Worm (Caenorhabditis elegans) whole organism, L1 larva: Measurements from ENCODE around the gene oac-3.

Source experiments
- C16A3.4 ChIP-seq: fragments of 150-350 bp; optimal IDR thresholded peaks from 2 replicates; lab custom pipeline; 2014; ENCODE audit warnings: missing biosample characterization, missing genetic modification characterization
- Y116A8C.19 ChIP-seq: sonication (generic microtip); optimal IDR thresholded peaks from 2 replicates; lab custom pipeline; 2016; ENCODE audit warnings: missing compliant biosample characterization, missing genetic modification characterization, borderline replicate concordance
- aly-2 ChIP-seq: fragments of 150-350 bp; optimal IDR thresholded peaks from 2 replicates; lab custom pipeline; 2014; ENCODE audit warnings: missing biosample characterization, missing genetic modification characterization
- ceh-63 ChIP-seq: fragments of 200-800 bp; sonication (Bioruptor generic); optimal IDR thresholded peaks from 2 replicates; lab custom pipeline; 2018; ENCODE audit warnings: mild to moderate bottlenecking, missing genetic modification characterization, missing compliant biosample characterization
- ceh-82 ChIP-seq, 3 experiments: fragments of 150-350 bp in 1 of 3; sonication (generic microtip) in 2 of 3; optimal IDR thresholded peaks; 2 replicates each; lab custom pipeline; 2014 to 2017; ENCODE audit warnings: missing biosample characterization in 3 of 3, missing genetic modification characterization in 3 of 3
- efl-3 ChIP-seq: fragments of 200-800 bp; sonication (Bioruptor generic); optimal IDR thresholded peaks from 2 replicates; lab custom pipeline; 2018; ENCODE audit warnings: mild to moderate bottlenecking, missing genetic modification characterization, missing compliant biosample characterization
- elt-3 ChIP-seq, 6 experiments: fragments of 150-350 bp in 1 of 6; sonication (generic microtip); optimal IDR thresholded peaks; 2 replicates each; lab custom pipeline; 2017 to 2018; ENCODE audit warnings: missing biosample characterization in 6 of 6, missing genetic modification characterization in 6 of 6, inconsistent platforms in 1 of 6
- fos-1 ChIP-seq: fragments of 150-350 bp; optimal IDR thresholded peaks from 2 replicates; lab custom pipeline; 2014; ENCODE audit warnings: missing biosample characterization, missing genetic modification characterization
- hpl-2 ChIP-seq: fragments of 150-350 bp; optimal IDR thresholded peaks from 2 replicates; lab custom pipeline; 2014; ENCODE audit warnings: missing biosample characterization, missing genetic modification reagents, missing genetic modification characterization
- irx-1 ChIP-seq: sonication (generic microtip); optimal IDR thresholded peaks from 2 replicates; lab custom pipeline; 2016; ENCODE audit warnings: missing genetic modification characterization, missing compliant biosample characterization
- lin-14 ChIP-seq: fragments of 200-800 bp; sonication (Bioruptor generic); optimal IDR thresholded peaks from 2 replicates; lab custom pipeline; 2018; ENCODE audit warnings: mild to moderate bottlenecking, missing genetic modification characterization, moderate library complexity, missing compliant biosample characterization
- lin-15B ChIP-seq: fragments of 150-350 bp; sonication (generic microtip); optimal IDR thresholded peaks from 3 replicates; lab custom pipeline; 2014; ENCODE audit warnings: missing biosample characterization, missing genetic modification characterization
- lin-35 ChIP-seq, 2 experiments: fragments of 150-350 bp; optimal IDR thresholded peaks; 2 replicates each; lab custom pipeline; 2014; ENCODE audit warnings: missing biosample characterization in 2 of 2, missing genetic modification characterization in 2 of 2, missing genetic modification reagents in 2 of 2
- lir-3 ChIP-seq: sonication (generic microtip); optimal IDR thresholded peaks from 2 replicates; lab custom pipeline; 2016; ENCODE audit warnings: mild to moderate bottlenecking, missing genetic modification characterization, moderate library complexity, missing compliant biosample characterization; ENCODE audit not compliant: poor library complexity
- mdl-1 ChIP-seq, 2 experiments: fragments of 150-350 bp; optimal IDR thresholded peaks; 2 replicates each; lab custom pipeline; 2014 to 2017; ENCODE audit warnings: missing biosample characterization in 2 of 2, missing genetic modification characterization in 2 of 2, inconsistent platforms in 1 of 2
- mef-2 ChIP-seq: fragments of 150-350 bp; optimal IDR thresholded peaks from 2 replicates; lab custom pipeline; 2014; ENCODE audit warnings: missing biosample characterization, missing genetic modification characterization
- nhr-12 ChIP-seq: sonication (generic microtip); optimal IDR thresholded peaks from 2 replicates; lab custom pipeline; 2017; ENCODE audit warnings: missing biosample characterization, missing genetic modification characterization
- nhr-28 ChIP-seq: fragments of 150-350 bp; optimal IDR thresholded peaks from 2 replicates; lab custom pipeline; 2014; ENCODE audit warnings: missing biosample characterization, missing genetic modification characterization
- nhr-47 ChIP-seq: sonication (generic microtip); optimal IDR thresholded peaks from 2 replicates; lab custom pipeline; 2016; ENCODE audit warnings: mild to moderate bottlenecking, missing genetic modification characterization, moderate library complexity, missing compliant biosample characterization
- nhr-84 ChIP-seq: sonication (generic microtip); optimal IDR thresholded peaks from 2 replicates; lab custom pipeline; 2017; ENCODE audit warnings: missing biosample characterization, missing genetic modification characterization
- nhr-85 ChIP-seq: sonication (generic microtip); peaks from one replicate; lab custom pipeline; 2016; ENCODE audit warnings: missing genetic modification characterization, inconsistent platforms, missing compliant biosample characterization
- nhr-90 ChIP-seq: sonication (generic microtip); optimal IDR thresholded peaks from 2 replicates; lab custom pipeline; 2016; ENCODE audit warnings: mild to moderate bottlenecking, missing genetic modification characterization, missing compliant biosample characterization; ENCODE audit not compliant: poor library complexity
- pqm-1 ChIP-seq: sonication (generic microtip); optimal IDR thresholded peaks from 3 replicates; lab custom pipeline; 2017; ENCODE audit warnings: missing biosample characterization, missing genetic modification characterization
- skn-1 ChIP-seq: fragments of 150-350 bp; optimal IDR thresholded peaks from 2 replicates; lab custom pipeline; 2014; ENCODE audit warnings: missing biosample characterization, missing genetic modification characterization
- snpc-4 ChIP-seq: fragments of 150-350 bp; optimal IDR thresholded peaks from 2 replicates; lab custom pipeline; 2014; ENCODE audit warnings: missing biosample characterization, missing genetic modification characterization
- sox-4 ChIP-seq: sonication (generic microtip); optimal IDR thresholded peaks from 2 replicates; lab custom pipeline; 2016; ENCODE audit warnings: missing genetic modification characterization, missing compliant biosample characterization
- sptf-1 ChIP-seq: fragments of 150-350 bp; optimal IDR thresholded peaks from 2 replicates; lab custom pipeline; 2014; ENCODE audit warnings: missing biosample characterization, missing genetic modification characterization
- sup-37 ChIP-seq: fragments of 200-800 bp; sonication (Bioruptor generic); optimal IDR thresholded peaks from 2 replicates; lab custom pipeline; 2018; ENCODE audit warnings: mild to moderate bottlenecking, missing genetic modification characterization, missing compliant biosample characterization
- swsn-7 ChIP-seq: sonication (generic microtip); optimal IDR thresholded peaks from 2 replicates; lab custom pipeline; 2016; ENCODE audit warnings: missing genetic modification characterization, missing compliant biosample characterization
- tlp-1 ChIP-seq: fragments of 150-350 bp; optimal IDR thresholded peaks from 2 replicates; lab custom pipeline; 2014; ENCODE audit warnings: missing biosample characterization, missing genetic modification characterization
- unc-130 ChIP-seq: fragments of 150-350 bp; optimal IDR thresholded peaks from 2 replicates; lab custom pipeline; 2017; ENCODE audit warnings: missing biosample characterization, missing genetic modification characterization, inconsistent platforms
- unc-30 ChIP-seq: sonication (generic microtip); optimal IDR thresholded peaks from 2 replicates; lab custom pipeline; 2017; ENCODE audit warnings: missing biosample characterization, missing genetic modification characterization
- unc-62 ChIP-seq: fragments of 150-350 bp; optimal IDR thresholded peaks from 2 replicates; lab custom pipeline; 2014; ENCODE audit warnings: missing biosample characterization, missing genetic modification reagents, missing genetic modification characterization
- unc-98 ChIP-seq: fragments of 200-800 bp; sonication (Bioruptor generic); IDR thresholded peaks from 2 replicates; pipeline ENCODE4 v1.3.6; 2022; ENCODE audit warnings: missing genetic modification characterization, missing compliant biosample characterization
- zip-4 ChIP-seq: fragments of 200-800 bp; sonication (Bioruptor generic); optimal IDR thresholded peaks from 2 replicates; lab custom pipeline; 2018; ENCODE audit warnings: mild to moderate bottlenecking, missing genetic modification characterization, moderate library complexity, missing compliant biosample characterization
- ztf-4 ChIP-seq: fragments of 150-350 bp; optimal IDR thresholded peaks from 2 replicates; lab custom pipeline; 2014; ENCODE audit warnings: missing biosample characterization, missing genetic modification characterization

The oac-3 gene

ce11 chrV:13915390-13915789, 16.1 kb downstream of the oac-3 start, which contains the start of gene gcy-32:
gcy-32 (minus strand) TSS chrV:13915490.
- TF ChIP-seq skn-1 (tag; lab: Kevin White, UChicago) (no peak), ceh-82 (tag; optimal IDR thresholded peaks at IDR 0.05; lab: Kevin White, UChicago) (no peak), lin-14 (GFP tag; lab: Kevin White, UChicago) (no peak), sptf-1 (tag; lab: Kevin White, UChicago) (no peak), mdl-1 (tag; optimal IDR thresholded peaks at IDR 0.05; lab: Kevin White, UChicago) (no peak), ztf-4 (tag; lab: Kevin White, UChicago) (no peak), unc-130 (tag; lab: Kevin White, UChicago) (no peak), unc-62 (GFP tag; lab: Kevin White, UChicago) (no peak), sup-37 (GFP tag; lab: Kevin White, UChicago) (no peak)

DNA sequence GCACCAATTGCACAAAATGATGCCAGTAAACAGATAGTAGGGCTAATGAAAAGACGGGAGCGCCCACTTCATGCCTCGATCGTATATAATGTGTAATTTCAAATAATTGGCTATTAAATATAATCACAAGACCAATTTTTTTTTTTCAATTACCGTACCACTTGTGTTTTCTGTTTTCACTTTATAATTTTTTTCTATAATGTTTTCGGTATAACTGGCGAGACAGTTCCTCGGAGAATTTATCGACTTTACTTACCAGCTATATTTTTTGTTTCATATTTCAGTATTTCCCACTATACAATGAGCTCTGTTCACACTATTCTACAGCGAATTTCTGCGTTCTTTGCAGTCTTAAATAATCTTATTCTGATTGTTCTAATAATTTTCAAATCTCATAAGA, 16.9 kb downstream of the oac-3 start, which contains the start of gene str-252:
TSS of gene str-252 (plus strand) at position 301 of the 400 bp plus-strand sequence.
- TF ChIP-seq nhr-12 (tag; lab: Kevin White, UChicago) (no peak), Y116A8C.19 (tag; lab: Kevin White, UChicago) (no peak), nhr-90 (tag; lab: Kevin White, UChicago) (no peak), sox-4 (tag; lab: Kevin White, UChicago) (no peak), C16A3.4 (tag; lab: Kevin White, UChicago) (no peak), lin-35 (GFP tag; optimal IDR thresholded peaks at IDR 0.05; lab: Kevin White, UChicago) (no peak), mef-2 (tag; lab: Kevin White, UChicago) (no peak), fos-1 (no peak)

ce11 chrV:13918341-13918740, 19.0 kb downstream of the oac-3 start, which contains the start of gene str-250:
str-250 (plus strand) TSS chrV:13918641.
- TF ChIP-seq unc-62 (GFP tag; lab: Kevin White, UChicago) (no peak), swsn-7 (tag; lab: Kevin White, UChicago) (no peak), efl-3 (GFP tag; lab: Kevin White, UChicago) (no peak), aly-2 (tag; lab: Kevin White, UChicago) (no peak), elt-3 (tag; optimal IDR thresholded peaks at IDR 0.05; lab: Kevin White, UChicago) (no peak), pqm-1 (tag; lab: Kevin White, UChicago) (no peak), nhr-28 (no peak), ceh-63 (GFP tag; lab: Kevin White, UChicago) (no peak), irx-1 (no peak), lin-15B (no peak), unc-98 (no peak), C16A3.4 (tag; lab: Kevin White, UChicago) (no peak), snpc-4 (tag; lab: Kevin White, UChicago) (no peak), nhr-84 (tag; lab: Kevin White, UChicago) (no peak), mdl-1 (tag; optimal IDR thresholded peaks at IDR 0.05; lab: Kevin White, UChicago) (no peak), sptf-1 (tag; lab: Kevin White, UChicago) (no peak)
- TF ChIP-seq, all 84 proteins: peak for 0

ce11 chrV:13920730-13921129, 21.4 kb downstream of the oac-3 start, which contains the start of gene srx-42:
srx-42 (plus strand) TSS chrV:13921030.
- TF ChIP-seq zip-4: no peak
- TF ChIP-seq unc-30 (tag; lab: Kevin White, UChicago): no peak
- TF ChIP-seq tlp-1: no peak
- TF ChIP-seq lir-3: no peak

- no peak for TF ChIP-seq hpl-2
- TF ChIP-seq mef-2 (tag; lab: Kevin White, UChicago): no peak
- no peak for TF ChIP-seq nhr-85
- no peak for TF ChIP-seq unc-30 (tag; lab: Kevin White, UChicago)
- TF ChIP-seq nhr-47 (tag; lab: Kevin White, UChicago): no peak
Measured at ce11 chrV:13923851-13924250, 24.5 kb downstream of the oac-3 start, which contains the start of gene srxa-11. srxa-11 (plus strand) TSS chrV:13924151.
